Worm (Caenorhabditis elegans) whole organism, L4 larva: ENCODE results near the gene F47E1.2.
"Not testable (repeated sequence)": the region's sequence is repeated elsewhere in the genome, so short reads cannot be mapped to it uniquely, and the experiment has no call there.

Experiments
- D1046.2 ChIP-seq: fragments of 200-800 bp; sonication (Bioruptor generic); IDR thresholded peaks from 2 replicates; pipeline ENCODE4 v1.3.6; 2022; ENCODE audit warnings: missing genetic modification characterization, missing compliant biosample characterization
- F26F4.8 ChIP-seq: fragments of 200-800 bp; sonication (Bioruptor generic); conservative IDR thresholded peaks from 2 replicates; pipeline ENCODE4 v1.3.6; 2022; ENCODE audit warnings: missing genetic modification characterization, missing compliant biosample characterization
- R02D3.7 ChIP-seq: fragments of 150-350 bp; sonication (generic microtip); optimal IDR thresholded peaks from 3 replicates; lab custom pipeline; 2014; ENCODE audit warnings: missing biosample characterization, missing genetic modification characterization
- T20F7.1 ChIP-seq: fragments of 200-800 bp; sonication (Bioruptor generic); optimal IDR thresholded peaks from 2 replicates; lab custom pipeline; 2018; ENCODE audit warnings: mild to moderate bottlenecking, missing genetic modification characterization, missing compliant biosample characterization
- Y105C5A.15 ChIP-seq: fragments of 200-800 bp; sonication (Bioruptor generic); IDR thresholded peaks from 2 replicates; pipeline ENCODE4 v1.3.6; 2022; ENCODE audit warnings: missing genetic modification characterization, missing compliant biosample characterization
- ZK337.2 ChIP-seq: fragments of 200-800 bp; sonication (Bioruptor generic); IDR thresholded peaks from 2 replicates; pipeline ENCODE4 v1.3.6; 2022; ENCODE audit warnings: missing genetic modification reagents, missing genetic modification characterization, missing compliant biosample characterization
- ZK546.5 ChIP-seq, 2 experiments: sonication (generic microtip); optimal IDR thresholded peaks; 2 replicates each; lab custom pipeline; 2017; ENCODE audit warnings: missing biosample characterization in 2 of 2, missing genetic modification characterization in 2 of 2
- arid-1 ChIP-seq: fragments of 200-800 bp; sonication (Bioruptor generic); conservative IDR thresholded peaks from 2 replicates; pipeline ENCODE4 v1.3.6; 2022; ENCODE audit warnings: missing genetic modification reagents, missing genetic modification characterization, missing compliant biosample characterization
- attf-4 ChIP-seq: sonication (generic microtip); optimal IDR thresholded peaks from 3 replicates; lab custom pipeline; 2017; ENCODE audit warnings: missing biosample characterization, missing genetic modification characterization
- ceh-20 ChIP-seq: fragments of 200-800 bp; sonication (Bioruptor generic); IDR thresholded peaks from 2 replicates; pipeline ENCODE4 v1.3.6; 2022; ENCODE audit warnings: missing genetic modification reagents, missing genetic modification characterization, missing compliant biosample characterization
- ceh-44 ChIP-seq: fragments of 200-800 bp; sonication (Bioruptor generic); IDR thresholded peaks from 2 replicates; pipeline ENCODE4 v1.3.6; 2022; ENCODE audit warnings: missing genetic modification reagents, missing genetic modification characterization, missing compliant biosample characterization
- dmd-8 ChIP-seq: fragments of 200-800 bp; sonication (Bioruptor generic); IDR thresholded peaks from 2 replicates; pipeline ENCODE4 v1.3.6; 2022; ENCODE audit warnings: missing genetic modification characterization, missing compliant biosample characterization
- dve-1 ChIP-seq: sonication (generic microtip); optimal IDR thresholded peaks from 2 replicates; lab custom pipeline; 2017; ENCODE audit warnings: antibody characterized with exemption, mild to moderate bottlenecking, missing genetic modification characterization, missing compliant biosample characterization; ENCODE audit not compliant: insufficient read depth
- egl-43 ChIP-seq: fragments of 200-800 bp; sonication (Bioruptor generic); IDR thresholded peaks from 2 replicates; pipeline ENCODE4 v1.3.6; 2022; ENCODE audit warnings: missing genetic modification reagents, missing genetic modification characterization, missing compliant biosample characterization
- fos-1 ChIP-seq: fragments of 150-350 bp; optimal IDR thresholded peaks from 2 replicates; lab custom pipeline; 2014; ENCODE audit warnings: missing biosample characterization, missing genetic modification characterization
- hif-1 ChIP-seq, 2 experiments: sonication (generic microtip); optimal IDR thresholded peaks; 2 replicates each; lab custom pipeline; 2016 to 2017; ENCODE audit warnings: missing compliant biosample characterization in 2 of 2, missing genetic modification characterization in 2 of 2, missing genetic modification reagents in 2 of 2, missing genotype in 2 of 2, mild to moderate bottlenecking in 1 of 2
- hlh-11 ChIP-seq: fragments of 200-800 bp; sonication (Bioruptor generic); optimal IDR thresholded peaks from 2 replicates; lab custom pipeline; 2018; ENCODE audit warnings: mild to moderate bottlenecking, missing genetic modification characterization, missing compliant biosample characterization
- hlh-30 ChIP-seq: sonication (generic microtip); optimal IDR thresholded peaks from 2 replicates; lab custom pipeline; 2017; ENCODE audit warnings: antibody characterized with exemption, mild to moderate bottlenecking, missing genetic modification characterization, missing compliant biosample characterization; ENCODE audit not compliant: insufficient read depth
- hmg-1.1 ChIP-seq: fragments of 200-800 bp; sonication (Bioruptor generic); IDR thresholded peaks from 2 replicates; pipeline ENCODE4 v1.3.6; 2022; ENCODE audit warnings: missing genetic modification reagents, missing genetic modification characterization, missing compliant biosample characterization
- jun-1 ChIP-seq: fragments of 150-350 bp; optimal IDR thresholded peaks from 2 replicates; lab custom pipeline; 2014; ENCODE audit warnings: missing biosample characterization, missing genetic modification reagents, missing genetic modification characterization
- lin-13 ChIP-seq: fragments of 150-350 bp; optimal IDR thresholded peaks from 2 replicates; lab custom pipeline; 2014; ENCODE audit warnings: missing biosample characterization, missing genetic modification reagents, missing genetic modification characterization
- lin-29 ChIP-seq: fragments of 200-800 bp; sonication (Bioruptor generic); IDR thresholded peaks from 2 replicates; pipeline ENCODE4 v1.3.6; 2022; ENCODE audit warnings: missing genetic modification reagents, missing genetic modification characterization, missing compliant biosample characterization
- lin-38 ChIP-seq: fragments of 200-800 bp; sonication (Bioruptor generic); IDR thresholded peaks from 2 replicates; pipeline ENCODE4 v1.3.6; 2022; ENCODE audit warnings: missing genetic modification reagents, missing genetic modification characterization, missing compliant biosample characterization
- lir-3 ChIP-seq: sonication (generic microtip); optimal IDR thresholded peaks from 2 replicates; lab custom pipeline; 2016; ENCODE audit warnings: mild to moderate bottlenecking, missing genetic modification characterization, missing compliant biosample characterization
- madf-9 ChIP-seq: fragments of 200-800 bp; sonication (Bioruptor generic); conservative IDR thresholded peaks from 2 replicates; pipeline ENCODE4 v1.3.6; 2022; ENCODE audit warnings: missing genetic modification reagents, missing genetic modification characterization, missing compliant biosample characterization
- mdl-1 ChIP-seq, 2 experiments: fragments of 150-350 bp in 1 of 2; sonication (generic microtip) in 1 of 2; optimal IDR thresholded peaks; 2 replicates each; lab custom pipeline; 2014 to 2017; ENCODE audit warnings: missing biosample characterization in 2 of 2, missing genetic modification characterization in 2 of 2
- mep-1 ChIP-seq: fragments of 150-350 bp; sonication (generic microtip); optimal IDR thresholded peaks from 3 replicates; lab custom pipeline; 2014; ENCODE audit warnings: missing biosample characterization, missing genetic modification characterization
- mes-2 ChIP-seq: sonication (generic microtip); optimal IDR thresholded peaks from 2 replicates; lab custom pipeline; 2016; ENCODE audit warnings: missing genotype, mild to moderate bottlenecking, missing genetic modification characterization, missing compliant biosample characterization; ENCODE audit not compliant: poor library complexity, severe bottlenecking
- mxl-3 ChIP-seq: fragments of 200-800 bp; sonication (Bioruptor generic); optimal IDR thresholded peaks from 2 replicates; lab custom pipeline; 2018; ENCODE audit warnings: mild to moderate bottlenecking, missing genetic modification characterization, missing compliant biosample characterization
- nhr-10 ChIP-seq: fragments of 150-350 bp; optimal IDR thresholded peaks from 2 replicates; lab custom pipeline; 2014; ENCODE audit warnings: missing biosample characterization, missing genetic modification characterization
- nhr-102 ChIP-seq: sonication (generic microtip); optimal IDR thresholded peaks from 2 replicates; lab custom pipeline; 2016; ENCODE audit warnings: mild to moderate bottlenecking, missing genetic modification characterization, moderate library complexity, missing compliant biosample characterization
- nhr-11 ChIP-seq: fragments of 150-350 bp; optimal IDR thresholded peaks from 2 replicates; lab custom pipeline; 2014; ENCODE audit warnings: missing biosample characterization, missing genetic modification characterization
- nhr-41 ChIP-seq: fragments of 200-800 bp; sonication (Bioruptor generic); IDR thresholded peaks from 2 replicates; pipeline ENCODE4 v1.3.6; 2022; ENCODE audit warnings: missing genetic modification reagents, missing genetic modification characterization, missing compliant biosample characterization
- pha-4 ChIP-seq, 2 experiments: fragments of 150-350 bp in 1 of 2; fragments of 200-800 bp in 1 of 2; sonication (Bioruptor generic) in 1 of 2; IDR thresholded peaks in 1 of 2; optimal IDR thresholded peaks in 1 of 2; 2 replicates each; pipeline versions ENCODE4 v1.3.6 to Lab custom; 2014 to 2022; ENCODE audit warnings: missing genetic modification characterization in 2 of 2, missing genetic modification reagents in 2 of 2, missing biosample characterization in 1 of 2, missing compliant biosample characterization in 1 of 2
- pqm-1 ChIP-seq: sonication (generic microtip); optimal IDR thresholded peaks from 2 replicates; lab custom pipeline; 2017; ENCODE audit warnings: missing biosample characterization, missing genetic modification characterization
- saeg-2 ChIP-seq: fragments of 200-800 bp; sonication (Bioruptor generic); IDR thresholded peaks from 2 replicates; pipeline ENCODE4 v1.3.6; 2022; ENCODE audit warnings: missing genetic modification reagents, missing genetic modification characterization, missing compliant biosample characterization
- sdz-12 ChIP-seq: fragments of 200-800 bp; sonication (Bioruptor generic); optimal IDR thresholded peaks from 2 replicates; lab custom pipeline; 2018; ENCODE audit warnings: mild to moderate bottlenecking, missing genetic modification characterization, missing compliant biosample characterization
- set-16 ChIP-seq: fragments of 200-800 bp; sonication (Bioruptor generic); IDR thresholded peaks from 2 replicates; pipeline ENCODE4 v1.3.6; 2022; ENCODE audit warnings: missing genetic modification reagents, missing genetic modification characterization, missing compliant biosample characterization
- snpc-4 ChIP-seq: fragments of 150-350 bp; optimal IDR thresholded peaks from 2 replicates; lab custom pipeline; 2014; ENCODE audit warnings: missing biosample characterization, missing genetic modification characterization
- tra-1 ChIP-seq: fragments of 200-800 bp; sonication (Bioruptor generic); IDR thresholded peaks from 2 replicates; pipeline ENCODE4 v1.3.6; 2022; ENCODE audit warnings: missing genetic modification reagents, missing genetic modification characterization, missing compliant biosample characterization
- unc-130 ChIP-seq: sonication (generic microtip); optimal IDR thresholded peaks from 2 replicates; lab custom pipeline; 2016; ENCODE audit warnings: missing genetic modification reagents, missing genetic modification characterization, missing compliant biosample characterization
- unc-62 ChIP-seq, 3 experiments: fragments of 150-350 bp in 1 of 3; sonication (generic microtip); optimal IDR thresholded peaks in 2 of 3; peaks in 1 of 3; 1 replicate in 1 of 3; 2 replicates in 2 of 3; lab custom pipeline; 2014 to 2017; ENCODE audit warnings: missing biosample characterization in 3 of 3, missing genetic modification characterization in 3 of 3, missing genetic modification reagents in 3 of 3, missing genotype in 1 of 3
- zip-11 ChIP-seq: fragments of 200-800 bp; sonication (Bioruptor generic); IDR thresholded peaks from 2 replicates; pipeline ENCODE4 v1.3.6; 2022; ENCODE audit warnings: missing genetic modification characterization, missing compliant biosample characterization
- zip-2 ChIP-seq: fragments of 150-350 bp; optimal IDR thresholded peaks from 2 replicates; lab custom pipeline; 2014; ENCODE audit warnings: missing biosample characterization, missing genetic modification characterization
- ztf-11 ChIP-seq: fragments of 150-350 bp; optimal IDR thresholded peaks from 2 replicates; lab custom pipeline; 2014; ENCODE audit warnings: missing biosample characterization, missing genetic modification characterization
- ztf-7 ChIP-seq: fragments of 150-350 bp; optimal IDR thresholded peaks from 2 replicates; lab custom pipeline; 2014; ENCODE audit warnings: missing biosample characterization, missing genetic modification characterization

Gene F47E1.2

DNA sequence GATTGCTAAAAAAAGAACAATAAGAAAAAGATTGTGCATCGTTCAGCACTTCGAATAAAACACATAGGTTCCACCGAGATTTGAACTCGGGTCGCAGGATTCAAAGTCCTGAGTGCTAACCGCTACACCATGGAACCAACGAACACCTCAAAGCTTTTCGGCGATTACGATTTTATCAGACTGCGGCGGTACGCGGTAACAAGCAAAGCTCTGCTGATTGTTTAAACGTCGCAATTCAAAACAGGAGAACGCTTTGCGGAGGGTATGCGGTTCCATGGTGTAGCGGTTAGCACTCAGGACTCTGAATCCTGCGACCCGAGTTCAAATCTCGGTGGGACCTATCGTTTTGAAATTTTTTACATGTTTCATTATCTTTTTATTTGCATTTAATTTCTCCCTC is 33.1 kb downstream of the F47E1.2 start (continued):
- peak; percentile 56; the same call in 1 of the 2 replicates for TF ChIP-seq D1046.2 (GFP tag; lab: Robert Waterston, UW)
- TF ChIP-seq dve-1 (tag; lab: Kevin White, UChicago) = peak; percentile 5
- TF ChIP-seq mes-2 (tag; lab: Kevin White, UChicago) = peak; percentile 41
- peak; percentile 32 for TF ChIP-seq mep-1 (tag; lab: Kevin White, UChicago)
- peak; percentile 69 for TF ChIP-seq pha-4 (GFP tag; IDR thresholded peaks at IDR 0.05; lab: Robert Waterston, UW)
- not testable (repeated sequence) for TF ChIP-seq pha-4 (tag; optimal IDR thresholded peaks at IDR 0.05; lab: Kevin White, UChicago)
- peak; percentile 28; the same call in 1 of the 2 replicates for TF ChIP-seq arid-1 (GFP tag; lab: Robert Waterston, UW)
- peak; percentile 67 for TF ChIP-seq ceh-44
- TF ChIP-seq F26F4.8 (GFP tag; lab: Robert Waterston, UW) = peak; percentile 62; the same call in 1 of the 2 replicates
- 0 out of 2 replicates have a peak, but pooled peaks have one; percentile 58 for TF ChIP-seq nhr-41
- TF ChIP-seq dmd-8 (GFP tag; lab: Robert Waterston, UW) = peak; percentile 6; the same call in 1 of the 2 replicates
- TF ChIP-seq set-16 (GFP tag; lab: Robert Waterston, UW) = 0 out of 2 replicates have a peak, but pooled peaks have one; percentile 11
- peak; percentile 43 for TF ChIP-seq ztf-7
- TF ChIP-seq lin-38 (GFP tag; lab: Robert Waterston, UW) = peak; percentile 50
- peak; percentile 33 for TF ChIP-seq hmg-1.1 (GFP tag; lab: Robert Waterston, UW)

DNA sequence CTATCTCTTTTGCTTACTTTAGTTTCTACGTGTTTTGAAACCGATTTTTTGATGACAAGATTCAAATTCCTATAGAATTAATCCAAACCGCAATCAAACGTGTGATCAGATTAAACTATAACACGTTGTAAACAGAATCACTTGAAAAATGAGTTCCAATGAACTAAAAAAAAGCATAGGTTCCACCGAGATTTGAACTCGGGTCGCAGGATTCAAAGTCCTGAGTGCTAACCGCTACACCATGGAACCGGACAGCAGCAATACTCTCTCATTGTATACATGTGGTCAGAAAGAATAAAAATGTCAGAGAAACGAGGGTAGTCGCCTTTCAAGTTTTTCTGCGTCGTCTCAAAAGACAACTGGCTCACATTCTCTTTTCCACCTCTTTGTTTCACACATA is 33.9 kb downstream of the F47E1.2 start:
- TF ChIP-seq tra-1 (GFP tag; lab: Robert Waterston, UW) = peak; percentile 69
- TF ChIP-seq lin-29 (GFP tag; lab: Robert Waterston, UW) = peak; percentile 71
- TF ChIP-seq nhr-102 (tag; lab: Kevin White, UChicago) = peak; percentile 72
- peak in 1 of 2 experiments; percentile 98 for TF ChIP-seq unc-62 (GFP tag; optimal IDR thresholded peaks at IDR 0.05 in 1 of 2; lab: Kevin White, UChicago)
- no peak for TF ChIP-seq unc-62 (tag; optimal IDR thresholded peaks at IDR 0.05; lab: Kevin White, UChicago)
- no peak for TF ChIP-seq pqm-1
- no peak for TF ChIP-seq fos-1 (tag; lab: Kevin White, UChicago)
- TF ChIP-seq nhr-41 = 0 out of 2 replicates have a peak, but pooled peaks have one; percentile 56
- TF ChIP-seq lin-13 = peak; percentile 50
- TF ChIP-seq mep-1 (tag; lab: Kevin White, UChicago) = peak; percentile 66
- peak; percentile 63 for TF ChIP-seq lir-3
- no peak for TF ChIP-seq hif-1 (tag; optimal IDR thresholded peaks at IDR 0.05; lab: Kevin White, UChicago)
- no peak for TF ChIP-seq unc-130
- TF ChIP-seq ceh-44 = peak; percentile 66
- peak; percentile 61 for TF ChIP-seq ZK337.2
- no peak for TF ChIP-seq nhr-10 (tag; lab: Kevin White, UChicago)
- TF ChIP-seq lin-38 (GFP tag; lab: Robert Waterston, UW) = peak; percentile 78
- TF ChIP-seq zip-11 (GFP tag; lab: Robert Waterston, UW) = no peak
- no peak for TF ChIP-seq snpc-4
- TF ChIP-seq R02D3.7 (tag; lab: Kevin White, UChicago) = no peak
- no peak for TF ChIP-seq attf-4
- no peak for TF ChIP-seq nhr-11 (tag; lab: Kevin White, UChicago)
- TF ChIP-seq hlh-30 (tag; lab: Kevin White, UChicago) = peak; percentile 47
- TF ChIP-seq saeg-2 = 0 out of 2 replicates have a peak, but pooled peaks have one; percentile 18
- peak; percentile 77 for TF ChIP-seq zip-2 (tag; lab: Kevin White, UChicago)
- TF ChIP-seq mxl-3 (GFP tag; lab: Kevin White, UChicago) = peak; percentile 4
- peak in 1 of 2 experiments; percentile 0 for TF ChIP-seq mdl-1 (tag; optimal IDR thresholded peaks at IDR 0.05; lab: Kevin White, UChicago)
- peak; percentile 24 for TF ChIP-seq dve-1 (tag; lab: Kevin White, UChicago)
- peak; percentile 85 for TF ChIP-seq Y105C5A.15 (GFP tag; lab: Robert Waterston, UW)
- TF ChIP-seq T20F7.1 = peak; percentile 50
- TF ChIP-seq jun-1 (tag; lab: Kevin White, UChicago) = no peak
- no peak for TF ChIP-seq sdz-12 (GFP tag; lab: Kevin White, UChicago)
- peak; percentile 49 for TF ChIP-seq hlh-11
- TF ChIP-seq madf-9 (GFP tag; lab: Robert Waterston, UW) = peak; percentile 84
- TF ChIP-seq egl-43 = peak; percentile 97
- TF ChIP-seq ceh-20 (GFP tag; lab: Robert Waterston, UW) = peak; percentile 58
- TF ChIP-seq ztf-11 = no peak
- no peak for TF ChIP-seq ZK546.5 (tag; optimal IDR thresholded peaks at IDR 0.05; lab: Kevin White, UChicago)
- TF ChIP-seq hmg-1.1 (GFP tag; lab: Robert Waterston, UW) = peak; percentile 91
